Fruit fly (Drosophila melanogaster) whole organism, embryonic: ENCODE results near the gene Gr63a.

Source experiments
- C15 ChIP-seq: fragments of 200-800 bp; sonication (Bioruptor generic); IDR thresholded peaks from 3 replicates; pipeline ENCODE4 v1.3.6; 2022; ENCODE audit warnings: missing biosample characterization, missing genetic modification characterization
- CG11695 ChIP-seq: fragments of 200-800 bp; sonication (Bioruptor generic); IDR thresholded peaks from 3 replicates; pipeline ENCODE4 v1.3.6; 2022; ENCODE audit warnings: missing biosample characterization, missing genetic modification characterization
- CG13775 ChIP-seq: fragments of 200-800 bp; sonication (Bioruptor generic); optimal IDR thresholded peaks from 3 replicates; lab custom pipeline; 2017; ENCODE audit warnings: missing biosample characterization, mild to moderate bottlenecking, missing genetic modification characterization
- CG13894 ChIP-seq: fragments of 200-800 bp; sonication (Bioruptor generic); optimal IDR thresholded peaks from 3 replicates; lab custom pipeline; 2018; ENCODE audit warnings: missing biosample characterization, mild to moderate bottlenecking, missing genetic modification characterization, moderate library complexity
- CG14014 ChIP-seq: fragments of 200-800 bp; sonication (Bioruptor generic); IDR thresholded peaks from 2 replicates; pipeline ENCODE4 v1.3.6; 2022; ENCODE audit warnings: missing biosample characterization, missing genetic modification characterization
- CG1792 ChIP-seq: fragments of 200-800 bp; sonication (Bioruptor generic); optimal IDR thresholded peaks from 2 replicates; lab custom pipeline; 2016; ENCODE audit warnings: missing biosample characterization, missing genetic modification characterization
- CG2875 ChIP-seq: fragments of 200-800 bp; sonication (Bioruptor generic); optimal IDR thresholded peaks from 2 replicates; lab custom pipeline; 2017; ENCODE audit warnings: missing biosample characterization, mild to moderate bottlenecking, missing genetic modification characterization, missing genetic modification reagents
- CG2889 ChIP-seq: fragments of 200-800 bp; sonication (Bioruptor generic); IDR thresholded peaks from 3 replicates; pipeline ENCODE4 v1.3.6; 2022; ENCODE audit warnings: missing biosample characterization, missing genetic modification characterization
- CG31365 ChIP-seq: fragments of 200-800 bp; sonication (Bioruptor generic); optimal IDR thresholded peaks from 2 replicates; lab custom pipeline; 2018; ENCODE audit warnings: missing biosample characterization, mild to moderate bottlenecking, missing genetic modification characterization
- CG32532 ChIP-seq: fragments of 200-800 bp; sonication (Bioruptor generic); IDR thresholded peaks from 2 replicates; pipeline ENCODE4 v1.3.6; 2022; ENCODE audit warnings: missing biosample characterization, missing genetic modification characterization
- CG3726 ChIP-seq: fragments of 200-800 bp; sonication (Bioruptor generic); IDR thresholded peaks from 3 replicates; pipeline ENCODE4, ENCODE4 v1.3.6; 2022; ENCODE audit warnings: missing biosample characterization, missing genetic modification characterization
- CG4707 ChIP-seq: fragments of 200-800 bp; sonication (Bioruptor generic); optimal IDR thresholded peaks from 2 replicates; lab custom pipeline; 2018; ENCODE audit warnings: missing biosample characterization, mild to moderate bottlenecking, missing genetic modification characterization, moderate library complexity
- CG6254 ChIP-seq: fragments of 200-800 bp; sonication (Bioruptor generic); optimal IDR thresholded peaks from 3 replicates; lab custom pipeline; 2017; ENCODE audit warnings: mild to moderate bottlenecking, missing biosample characterization, missing genetic modification reagents, missing genetic modification characterization
- CG6791 ChIP-seq: fragments of 200-800 bp; sonication (Bioruptor generic); IDR thresholded peaks from 3 replicates; pipeline ENCODE4 v1.3.6; 2022; ENCODE audit warnings: missing biosample characterization, missing genetic modification characterization; ENCODE audit not compliant: partially characterized antibody
- CG7357 ChIP-seq: fragments of 200-800 bp; sonication (Bioruptor generic); IDR thresholded peaks from 3 replicates; pipeline ENCODE4 v1.3.6; 2022; ENCODE audit warnings: missing biosample characterization, missing genetic modification characterization
- CG7745 ChIP-seq: fragments of 200-800 bp; sonication (Bioruptor generic); optimal IDR thresholded peaks from 2 replicates; lab custom pipeline; 2018; ENCODE audit warnings: missing biosample characterization, mild to moderate bottlenecking, missing genetic modification characterization, moderate library complexity
- CG8765 ChIP-seq: fragments of 200-800 bp; sonication (Bioruptor generic); IDR thresholded peaks from 2 replicates; pipeline ENCODE4 v1.3.6; 2022; ENCODE audit warnings: missing biosample characterization, missing genetic modification characterization
- CG8924 ChIP-seq: fragments of 200-800 bp; optimal IDR thresholded peaks from 3 replicates; lab custom pipeline; 2019; ENCODE audit warnings: missing biosample characterization, mild to moderate bottlenecking, missing genetic modification characterization, moderate library complexity
- D ChIP-seq, 2 experiments: fragments of 200-800 bp in 1 of 2; fragments of >200 bp in 1 of 2; sonication (Bioruptor generic) in 1 of 2; optimal IDR thresholded peaks; 2 replicates in 1 of 2; 3 replicates in 1 of 2; lab custom pipeline; 2017; ENCODE audit warnings: mild to moderate bottlenecking in 1 of 2, missing biosample characterization in 1 of 2, missing genetic modification characterization in 1 of 2, missing genetic modification reagents in 1 of 2
- Dll ChIP-seq: fragments of 200-800 bp; sonication (Bioruptor generic); IDR thresholded peaks from 4 replicates; pipeline ENCODE4 v1.3.6; 2022; ENCODE audit warnings: missing biosample characterization, missing genetic modification characterization; ENCODE audit not compliant: partially characterized antibody
- ERR ChIP-seq: fragments of 200-800 bp; sonication (Bioruptor generic); optimal IDR thresholded peaks from 2 replicates; lab custom pipeline; 2016; ENCODE audit warnings: missing biosample characterization, missing genetic modification characterization
- Hsf ChIP-seq: fragments of 200-800 bp; sonication (Bioruptor generic); optimal IDR thresholded peaks from 3 replicates; lab custom pipeline; 2016; ENCODE audit warnings: missing biosample characterization, missing genetic modification characterization
- MESR4 ChIP-seq: fragments of 200-800 bp; sonication (Bioruptor generic); optimal IDR thresholded peaks from 2 replicates; lab custom pipeline; 2018; ENCODE audit warnings: missing biosample characterization, mild to moderate bottlenecking, missing genetic modification characterization, moderate library complexity
- Myb ChIP-seq: fragments of 200-800 bp; sonication (Bioruptor generic); optimal IDR thresholded peaks from 2 replicates; lab custom pipeline; 2016; ENCODE audit warnings: missing biosample characterization, missing genetic modification characterization
- Nf-YA ChIP-seq: fragments of 200-800 bp; sonication (Bioruptor generic); IDR thresholded peaks from 2 replicates; pipeline ENCODE4 v1.3.6; 2022; ENCODE audit warnings: missing biosample characterization, missing genetic modification characterization
- Nf-YB ChIP-seq: fragments of 200-800 bp; sonication (Bioruptor generic); optimal IDR thresholded peaks from 3 replicates; lab custom pipeline; 2019; ENCODE audit warnings: missing biosample characterization, mild to moderate bottlenecking, missing genetic modification characterization, moderate library complexity
- ac ChIP-seq: fragments of 200-800 bp; sonication (Bioruptor generic); optimal IDR thresholded peaks from 3 replicates; lab custom pipeline; 2017; ENCODE audit warnings: missing biosample characterization, mild to moderate bottlenecking, missing genetic modification characterization
- amos ChIP-seq: fragments of 200-800 bp; sonication (Bioruptor generic); IDR thresholded peaks from 2 replicates; pipeline ENCODE4 v1.3.6; 2022; ENCODE audit warnings: missing biosample characterization, missing genetic modification characterization; ENCODE audit not compliant: partially characterized antibody
- ap ChIP-seq: fragments of 200-800 bp; sonication (Bioruptor generic); IDR thresholded peaks from 2 replicates; pipeline ENCODE4 v1.3.6; 2022; ENCODE audit warnings: missing biosample characterization, missing genetic modification characterization
- bbx ChIP-seq: fragments of 200-800 bp; sonication (Bioruptor generic); IDR thresholded peaks from 2 replicates; pipeline ENCODE4 v1.3.6; 2022; ENCODE audit warnings: missing biosample characterization, missing genetic modification characterization; ENCODE audit not compliant: partially characterized antibody
- bigmax ChIP-seq: fragments of 200-800 bp; sonication (Bioruptor generic); optimal IDR thresholded peaks from 2 replicates; lab custom pipeline; 2018; ENCODE audit warnings: missing biosample characterization, mild to moderate bottlenecking, missing genetic modification characterization
- caup ChIP-seq: fragments of 200-800 bp; sonication (Bioruptor generic); optimal IDR thresholded peaks from 3 replicates; lab custom pipeline; 2017; ENCODE audit warnings: missing biosample characterization, mild to moderate bottlenecking, missing genetic modification characterization, moderate library complexity; ENCODE audit not compliant: severe bottlenecking
- ci ChIP-seq: fragments of 200-800 bp; sonication (Bioruptor generic); IDR thresholded peaks from 3 replicates; pipeline ENCODE4 v1.3.6; 2022; ENCODE audit warnings: missing biosample characterization, missing genetic modification characterization
- ems ChIP-seq: fragments of 200-800 bp; sonication (Bioruptor generic); optimal IDR thresholded peaks from 3 replicates; lab custom pipeline; 2016; ENCODE audit warnings: missing biosample characterization, missing genetic modification characterization
- ewg ChIP-seq: fragments of 200-800 bp; sonication (Bioruptor generic); optimal IDR thresholded peaks from 3 replicates; lab custom pipeline; 2017; ENCODE audit warnings: mild to moderate bottlenecking, missing biosample characterization, missing genetic modification reagents, missing genetic modification characterization
- knrl ChIP-seq: fragments of 200-800 bp; sonication (Bioruptor generic); IDR thresholded peaks from 3 replicates; pipeline ENCODE4 v1.3.6; 2022; ENCODE audit warnings: missing biosample characterization, missing genetic modification characterization; ENCODE audit not compliant: partially characterized antibody
- mam ChIP-seq: fragments of 200-800 bp; sonication (Bioruptor generic); optimal IDR thresholded peaks from 3 replicates; lab custom pipeline; 2016; ENCODE audit warnings: missing biosample characterization, missing genetic modification characterization
- oc ChIP-seq: fragments of 200-800 bp; sonication (Bioruptor generic); optimal IDR thresholded peaks from 2 replicates; lab custom pipeline; 2018; ENCODE audit warnings: missing biosample characterization, mild to moderate bottlenecking, missing genetic modification characterization, moderate library complexity
- phol ChIP-seq: fragments of 200-800 bp; sonication (Bioruptor generic); optimal IDR thresholded peaks from 3 replicates; lab custom pipeline; 2018; ENCODE audit warnings: missing biosample characterization, mild to moderate bottlenecking, missing genetic modification characterization, moderate library complexity
- prd ChIP-seq, 3 experiments: fragments of >200 bp in 2 of 3; fragments of 200-800 bp in 1 of 3; sonication (Bioruptor generic) in 1 of 3; optimal IDR thresholded peaks in 2 of 3; IDR thresholded peaks in 1 of 3; 2 replicates in 2 of 3; 3 replicates in 1 of 3; pipeline versions ENCODE4 v1.3.6 to Lab custom; 2017 to 2022; ENCODE audit warnings: missing biosample characterization in 1 of 3, missing genetic modification characterization in 1 of 3
- sens ChIP-seq: fragments of 200-800 bp; sonication (Bioruptor generic); peaks from one replicate; lab custom pipeline; 2016; ENCODE audit warnings: missing biosample characterization, missing genetic modification characterization
- seq ChIP-seq: fragments of 200-800 bp; sonication (Bioruptor generic); IDR thresholded peaks from 2 replicates; pipeline ENCODE4 v1.3.6; 2022; ENCODE audit warnings: missing biosample characterization, missing genetic modification characterization
- sim ChIP-seq: fragments of 200-800 bp; sonication (Bioruptor generic); IDR thresholded peaks from 2 replicates; pipeline ENCODE4 v1.3.6; 2022; ENCODE audit warnings: missing biosample characterization, missing genetic modification characterization
- sug ChIP-seq: fragments of 200-800 bp; optimal IDR thresholded peaks from 2 replicates; lab custom pipeline; 2019; ENCODE audit warnings: missing biosample characterization, mild to moderate bottlenecking, missing genetic modification characterization, moderate library complexity
- ttk ChIP-seq: fragments of 200-800 bp; sonication (Bioruptor generic); IDR thresholded peaks from 2 replicates; pipeline ENCODE4 v2.1.2; 2022; ENCODE audit warnings: missing biosample characterization, missing genetic modification characterization
- vvl ChIP-seq: fragments of 200-800 bp; sonication (Bioruptor generic); IDR thresholded peaks from 2 replicates; pipeline ENCODE4 v1.3.6; 2022; ENCODE audit warnings: missing biosample characterization, missing genetic modification characterization
- wek ChIP-seq: fragments of 200-800 bp; sonication (Bioruptor generic); optimal IDR thresholded peaks from 3 replicates; lab custom pipeline; 2018; ENCODE audit warnings: missing biosample characterization, mild to moderate bottlenecking, missing genetic modification characterization, moderate library complexity
- zen2 ChIP-seq: fragments of 200-800 bp; sonication (Bioruptor generic); IDR thresholded peaks from 3 replicates; pipeline ENCODE4 v1.3.6; 2022; ENCODE audit warnings: missing biosample characterization, missing genetic modification characterization; ENCODE audit not compliant: partially characterized antibody

Gene Gr63a

DNA sequence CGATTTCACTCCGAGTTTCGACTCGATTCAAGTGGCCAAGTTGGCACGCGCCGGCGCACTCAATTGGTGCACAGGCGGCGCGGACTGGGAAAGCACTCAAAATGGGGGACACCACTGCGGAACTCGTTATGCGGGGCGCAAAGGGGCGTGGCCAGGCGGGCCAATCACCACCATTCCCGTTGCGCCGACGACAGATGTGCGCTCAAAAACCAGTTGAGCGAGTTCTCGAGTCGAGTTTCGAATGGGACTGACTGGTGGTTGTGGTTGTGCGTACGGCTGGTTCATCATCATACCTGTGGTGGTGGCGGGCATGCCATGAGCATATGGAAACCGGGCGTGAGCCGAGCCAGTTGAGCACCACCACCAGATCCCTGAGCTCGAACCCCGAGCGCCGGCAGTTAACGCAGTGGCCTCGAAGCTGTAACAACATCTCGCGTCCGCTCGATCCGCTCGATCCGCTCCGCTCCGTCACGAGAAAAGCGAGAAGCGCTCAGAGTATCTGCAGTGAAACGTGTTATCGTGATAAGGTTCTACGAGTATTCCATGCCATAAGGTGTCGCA, 50.5 kb downstream of the Gr63a start, which contains the start of gene Awh (continued):
- TF ChIP-seq seq (GFP tag; lab: Robert Waterston, UW) (peak; percentile 70), ttk (GFP tag; lab: Robert Waterston, UW) (no peak), CG7357 (GFP tag; lab: Robert Waterston, UW) (no peak), amos (GFP tag; lab: Robert Waterston, UW) (peak; percentile 53; the same call in 1 of the 2 replicates), zen2 (GFP tag; lab: Robert Waterston, UW) (peak; percentile 59; the same call in 2 of the 3 replicates), Nf-YB (GFP tag; lab: Kevin White, UChicago) (peak; percentile 99), caup (GFP tag; lab: Kevin White, UChicago) (no peak), Hsf (GFP tag; lab: Kevin White, UChicago) (no peak), CG6254 (GFP tag; lab: Kevin White, UChicago) (peak; percentile 90), knrl (GFP tag; lab: Robert Waterston, UW) (no peak), sim (GFP tag; lab: Robert Waterston, UW) (0 out of 2 replicates have a peak, but pooled peaks have one; percentile 26), D (optimal IDR thresholded peaks at IDR 0.05; lab: Kevin White, UChicago) (no peak), D (GFP tag; optimal IDR thresholded peaks at IDR 0.05; lab: Kevin White, UChicago) (no peak), CG11695 (GFP tag; lab: Robert Waterston, UW) (no peak), CG1792 (GFP tag; lab: Kevin White, UChicago) (no peak), CG31365 (tag; lab: Kevin White, UChicago) (no peak), C15 (GFP tag; lab: Robert Waterston, UW) (no peak), mam (GFP tag; lab: Kevin White, UChicago) (no peak), ci (0 out of 3 replicates have a peak, but pooled peaks have one; percentile 59), MESR4 (GFP tag; lab: Kevin White, UChicago) (no peak), Nf-YA (GFP tag; lab: Robert Waterston, UW) (peak; percentile 74), CG14014 (no peak), CG2889 (GFP tag; lab: Robert Waterston, UW) (no peak), ERR (GFP tag; lab: Kevin White, UChicago) (no peak), ap (no peak), sens (GFP tag; lab: Kevin White, UChicago) (peak; percentile 75), ems (no peak), bbx (GFP tag; lab: Robert Waterston, UW) (peak; percentile 66; the same call in 1 of the 2 replicates), CG13894 (tag; lab: Kevin White, UChicago) (no peak), sug (tag; lab: Kevin White, UChicago) (no peak), phol (tag; lab: Kevin White, UChicago) (no peak), Dll (GFP tag; lab: Robert Waterston, UW) (peak; percentile 33; the same call in 1 of the 4 replicates), CG2875 (GFP tag; lab: Kevin White, UChicago) (no peak), Myb (no peak), CG13775 (no peak), CG4707 (no peak), oc (peak; percentile 35), bigmax (GFP tag; lab: Kevin White, UChicago) (no peak), ewg (GFP tag; lab: Kevin White, UChicago) (peak; percentile 66), CG32532 (GFP tag; lab: Robert Waterston, UW) (peak; percentile 37; the same call in 1 of the 2 replicates), CG6791 (peak; percentile 46; the same call in 1 of the 3 replicates), CG3726 (GFP tag; lab: Robert Waterston, UW) (no peak), vvl (GFP tag; lab: Robert Waterston, UW) (peak; percentile 73), CG7745 (no peak), prd (optimal IDR thresholded peaks at IDR 0.05; lab: Kevin White, UChicago) (no peak), prd (GFP tag; IDR thresholded peaks at IDR 0.05; lab: Robert Waterston, UW) (no peak), CG8924 (tag; lab: Kevin White, UChicago) (no peak), ac (peak; percentile 19), wek (no peak), CG8765 (no peak)
